Fruit fly (Drosophila melanogaster) whole organism, embryonic: ENCODE measurements around the gene CG13384.
A peak's percentile ranks its signal among the peaks of the same experiment; 100 is the strongest.

Source experiments
- BtbVII ChIP-seq: fragments of 200-800 bp; sonication (Bioruptor generic); optimal IDR thresholded peaks from 3 replicates; lab custom pipeline; 2017; ENCODE audit warnings: missing biosample characterization, mild to moderate bottlenecking, missing genetic modification characterization
- CG10366 ChIP-seq: fragments of 200-800 bp; sonication (Bioruptor generic); IDR thresholded peaks from 2 replicates; pipeline ENCODE4 v1.3.6; 2022; ENCODE audit warnings: missing biosample characterization, missing genetic modification characterization
- CG10431 ChIP-seq: fragments of 200-800 bp; sonication (Bioruptor generic); optimal IDR thresholded peaks from 3 replicates; lab custom pipeline; 2018; ENCODE audit warnings: missing biosample characterization, mild to moderate bottlenecking, missing genetic modification characterization
- CG10959 ChIP-seq: fragments of 200-800 bp; sonication (Bioruptor generic); IDR thresholded peaks from 2 replicates; pipeline ENCODE4 v1.3.6; 2022; ENCODE audit warnings: missing biosample characterization, missing genetic modification characterization
- CG11723 ChIP-seq: fragments of 200-800 bp; sonication (Bioruptor generic); optimal IDR thresholded peaks from 2 replicates; lab custom pipeline; 2017; ENCODE audit warnings: missing biosample characterization, mild to moderate bottlenecking, missing genetic modification characterization
- CG12155 ChIP-seq: fragments of 200-800 bp; sonication (Bioruptor generic); optimal IDR thresholded peaks from 3 replicates; lab custom pipeline; 2016; ENCODE audit warnings: missing biosample characterization, missing genetic modification characterization
- CG14441 ChIP-seq: fragments of 200-800 bp; sonication (Bioruptor generic); IDR thresholded peaks from 2 replicates; pipeline ENCODE4 v1.3.6; 2022; ENCODE audit warnings: missing biosample characterization, missing genetic modification characterization
- CG15601 ChIP-seq: fragments of 200-800 bp; sonication (Bioruptor generic); optimal IDR thresholded peaks from 3 replicates; lab custom pipeline; 2019; ENCODE audit warnings: missing biosample characterization, mild to moderate bottlenecking, missing genetic modification characterization, moderate library complexity
- CG17186 ChIP-seq: fragments of 200-800 bp; sonication (Bioruptor generic); optimal IDR thresholded peaks from 3 replicates; lab custom pipeline; 2017; ENCODE audit warnings: missing biosample characterization, missing genetic modification reagents, missing genetic modification characterization
- CG18262 ChIP-seq: fragments of 200-800 bp; optimal IDR thresholded peaks from 3 replicates; lab custom pipeline; 2019; ENCODE audit warnings: missing biosample characterization, mild to moderate bottlenecking, missing genetic modification characterization, moderate library complexity
- CG18599 ChIP-seq: fragments of 200-800 bp; sonication (Bioruptor generic); optimal IDR thresholded peaks from 3 replicates; lab custom pipeline; 2017; ENCODE audit warnings: missing biosample characterization, missing genetic modification characterization, mild to moderate bottlenecking, moderate library complexity, missing genetic modification reagents
- CG30431 ChIP-seq: fragments of 200-800 bp; sonication (Bioruptor generic); optimal IDR thresholded peaks from 2 replicates; lab custom pipeline; 2017; ENCODE audit warnings: missing biosample characterization, missing genetic modification characterization
- CG33213 ChIP-seq: fragments of 200-800 bp; sonication (Bioruptor generic); optimal IDR thresholded peaks from 3 replicates; lab custom pipeline; 2016; ENCODE audit warnings: missing biosample characterization, missing genetic modification characterization
- CG4328 ChIP-seq: fragments of 200-800 bp; sonication (Bioruptor generic); optimal IDR thresholded peaks from 3 replicates; lab custom pipeline; 2017; ENCODE audit warnings: missing biosample characterization, missing genetic modification reagents, missing genetic modification characterization
- CG4424 ChIP-seq: fragments of 200-800 bp; sonication (Bioruptor generic); optimal IDR thresholded peaks from 3 replicates; lab custom pipeline; 2016; ENCODE audit warnings: missing biosample characterization, missing genetic modification characterization
- CG6683 ChIP-seq: fragments of 200-800 bp; sonication (Bioruptor generic); optimal IDR thresholded peaks from 2 replicates; lab custom pipeline; 2017; ENCODE audit warnings: missing biosample characterization, mild to moderate bottlenecking, missing genetic modification characterization, missing genetic modification reagents
- CG7271 ChIP-seq: fragments of 200-800 bp; sonication (Bioruptor generic); optimal IDR thresholded peaks from 2 replicates; lab custom pipeline; 2018; ENCODE audit warnings: missing biosample characterization, mild to moderate bottlenecking, missing genetic modification characterization, moderate library complexity
- CG7372 ChIP-seq: fragments of 200-800 bp; sonication (Bioruptor generic); IDR thresholded peaks from 2 replicates; pipeline ENCODE4 v1.3.6; 2022; ENCODE audit warnings: missing biosample characterization, missing genetic modification characterization
- CG8359 ChIP-seq: fragments of 200-800 bp; sonication (Bioruptor generic); optimal IDR thresholded peaks from 2 replicates; lab custom pipeline; 2017; ENCODE audit warnings: missing biosample characterization, mild to moderate bottlenecking, missing genetic modification characterization, borderline replicate concordance
- CG8765 ChIP-seq: fragments of 200-800 bp; sonication (Bioruptor generic); IDR thresholded peaks from 2 replicates; pipeline ENCODE4 v1.3.6; 2022; ENCODE audit warnings: missing biosample characterization, missing genetic modification characterization
- Doc2 ChIP-seq: fragments of 200-800 bp; sonication (Bioruptor generic); IDR thresholded peaks from 2 replicates; pipeline ENCODE4 v1.3.6; 2022; ENCODE audit warnings: missing biosample characterization, missing genetic modification characterization
- ERR ChIP-seq: fragments of 200-800 bp; sonication (Bioruptor generic); optimal IDR thresholded peaks from 2 replicates; lab custom pipeline; 2016; ENCODE audit warnings: missing biosample characterization, missing genetic modification characterization
- Gsc ChIP-seq: fragments of 200-800 bp; sonication (Bioruptor generic); IDR thresholded peaks from 2 replicates; pipeline ENCODE4 v1.3.6; 2022; ENCODE audit warnings: missing biosample characterization, missing genetic modification characterization
- Kr ChIP-seq: fragments of 200-800 bp; sonication (Bioruptor generic); optimal IDR thresholded peaks from 2 replicates; lab custom pipeline; 2017; ENCODE audit warnings: missing biosample characterization, mild to moderate bottlenecking, missing genetic modification characterization
- Myb ChIP-seq: fragments of 200-800 bp; sonication (Bioruptor generic); optimal IDR thresholded peaks from 2 replicates; lab custom pipeline; 2016; ENCODE audit warnings: missing biosample characterization, missing genetic modification characterization
- Oli ChIP-seq: fragments of 200-800 bp; sonication (Bioruptor generic); optimal IDR thresholded peaks from 2 replicates; lab custom pipeline; 2018; ENCODE audit warnings: missing biosample characterization, mild to moderate bottlenecking, missing genetic modification characterization, moderate library complexity
- Side ChIP-seq: fragments of 200-800 bp; sonication (Bioruptor generic); optimal IDR thresholded peaks from 2 replicates; lab custom pipeline; 2016; ENCODE audit warnings: missing biosample characterization, missing genetic modification characterization
- Sin3A ChIP-seq: fragments of >200 bp; optimal IDR thresholded peaks from 2 replicates; lab custom pipeline; 2018
- Sry-δ ChIP-seq: fragments of 200-800 bp; sonication (Bioruptor generic); optimal IDR thresholded peaks from 2 replicates; lab custom pipeline; 2016; ENCODE audit warnings: missing biosample characterization, missing genetic modification characterization
- az2 ChIP-seq: fragments of 200-800 bp; sonication (Bioruptor generic); optimal IDR thresholded peaks from 3 replicates; lab custom pipeline; 2016; ENCODE audit warnings: missing biosample characterization, missing genetic modification characterization
- bab2 ChIP-seq: fragments of 200-800 bp; sonication (Bioruptor generic); optimal IDR thresholded peaks from 2 replicates; lab custom pipeline; 2016; ENCODE audit warnings: missing biosample characterization, missing genetic modification characterization
- chm ChIP-seq: fragments of 200-800 bp; sonication (Bioruptor generic); IDR thresholded peaks from 2 replicates; pipeline ENCODE4 v1.3.6; 2022; ENCODE audit warnings: missing biosample characterization, missing genetic modification characterization
- crc ChIP-seq: fragments of 200-800 bp; sonication (Bioruptor generic); optimal IDR thresholded peaks from 2 replicates; lab custom pipeline; 2016; ENCODE audit warnings: missing biosample characterization, missing genetic modification characterization
- da ChIP-seq: fragments of 200-800 bp; sonication (Bioruptor generic); optimal IDR thresholded peaks from 2 replicates; lab custom pipeline; 2016; ENCODE audit warnings: missing biosample characterization, missing genetic modification characterization
- dmrt11E ChIP-seq: fragments of 200-800 bp; sonication (Bioruptor generic); optimal IDR thresholded peaks from 3 replicates; lab custom pipeline; 2018; ENCODE audit warnings: missing biosample characterization, mild to moderate bottlenecking, missing genetic modification characterization, moderate library complexity
- eyg ChIP-seq: fragments of 200-800 bp; sonication (Bioruptor generic); optimal IDR thresholded peaks from 3 replicates; lab custom pipeline; 2016; ENCODE audit warnings: missing biosample characterization, missing genetic modification characterization
- grn ChIP-seq: fragments of 200-800 bp; sonication (Bioruptor generic); optimal IDR thresholded peaks from 3 replicates; lab custom pipeline; 2017; ENCODE audit warnings: missing biosample characterization, missing genetic modification characterization
- jigr1 ChIP-seq: fragments of 200-800 bp; sonication (Bioruptor generic); IDR thresholded peaks from 3 replicates; pipeline ENCODE4 v1.3.6; 2022; ENCODE audit warnings: missing biosample characterization, missing genetic modification characterization
- jing ChIP-seq: fragments of 200-800 bp; sonication (Bioruptor generic); optimal IDR thresholded peaks from 2 replicates; lab custom pipeline; 2018; ENCODE audit warnings: missing biosample characterization, mild to moderate bottlenecking, missing genetic modification characterization
- lola ChIP-seq, 3 experiments: fragments of >200 bp in 2 of 3; fragments of 200-800 bp in 1 of 3; sonication (Bioruptor generic) in 1 of 3; optimal IDR thresholded peaks; 2 replicates each; lab custom pipeline; 2017 to 2019; ENCODE audit warnings: missing biosample characterization in 3 of 3, missing genetic modification characterization in 3 of 3, mild to moderate bottlenecking in 1 of 3, moderate library complexity in 1 of 3
- onecut ChIP-seq: fragments of 200-800 bp; sonication (Bioruptor generic); IDR thresholded peaks from 2 replicates; pipeline ENCODE4 v1.3.6; 2022; ENCODE audit warnings: missing biosample characterization, missing genetic modification characterization
- phol ChIP-seq: fragments of 200-800 bp; sonication (Bioruptor generic); optimal IDR thresholded peaks from 3 replicates; lab custom pipeline; 2018; ENCODE audit warnings: missing biosample characterization, mild to moderate bottlenecking, missing genetic modification characterization, moderate library complexity
- prd ChIP-seq, 3 experiments: fragments of >200 bp in 2 of 3; fragments of 200-800 bp in 1 of 3; sonication (Bioruptor generic) in 1 of 3; optimal IDR thresholded peaks in 2 of 3; IDR thresholded peaks in 1 of 3; 2 replicates in 2 of 3; 3 replicates in 1 of 3; pipeline versions ENCODE4 v1.3.6 to Lab custom; 2017 to 2022; ENCODE audit warnings: missing biosample characterization in 1 of 3, missing genetic modification characterization in 1 of 3
- unpg ChIP-seq: fragments of 200-800 bp; sonication (Bioruptor generic); optimal IDR thresholded peaks from 3 replicates; lab custom pipeline; 2018; ENCODE audit warnings: missing biosample characterization, mild to moderate bottlenecking, missing genetic modification characterization, moderate library complexity
- wek ChIP-seq: fragments of 200-800 bp; sonication (Bioruptor generic); optimal IDR thresholded peaks from 3 replicates; lab custom pipeline; 2018; ENCODE audit warnings: missing biosample characterization, mild to moderate bottlenecking, missing genetic modification characterization, moderate library complexity
- wor ChIP-seq: fragments of 200-800 bp; sonication (Bioruptor generic); IDR thresholded peaks from 2 replicates; pipeline ENCODE4 v1.3.6; 2022; ENCODE audit warnings: missing biosample characterization, missing genetic modification characterization
- z ChIP-seq: fragments of 200-800 bp; sonication (Bioruptor generic); IDR thresholded peaks from 3 replicates; pipeline ENCODE4 v1.3.6; 2022; ENCODE audit warnings: missing biosample characterization, missing genetic modification characterization
- zen2 ChIP-seq: fragments of 200-800 bp; sonication (Bioruptor generic); IDR thresholded peaks from 3 replicates; pipeline ENCODE4 v1.3.6; 2022; ENCODE audit warnings: missing biosample characterization, missing genetic modification characterization; ENCODE audit not compliant: partially characterized antibody
- zf30C ChIP-seq: fragments of 200-800 bp; sonication (Bioruptor generic); optimal IDR thresholded peaks from 3 replicates; lab custom pipeline; 2018; ENCODE audit warnings: missing biosample characterization, mild to moderate bottlenecking, missing genetic modification characterization

CG13384 gene

dm6 chr2L:8362273-8362954 is 21.8 kb upstream of the CG13384 start, which contains the start of gene CG7627 (continued):
- TF ChIP-seq CG4328 (GFP tag; lab: Kevin White, UChicago) = peak; percentile 57
- peak; percentile 80 for TF ChIP-seq CG14441 (GFP tag; lab: Robert Waterston, UW)
- peak; percentile 75 for TF ChIP-seq CG7372
- TF ChIP-seq jigr1 (GFP tag; lab: Robert Waterston, UW) = peak; percentile 40; the same call in 1 of the 3 replicates
- no peak for TF ChIP-seq CG7271 (tag; lab: Kevin White, UChicago)
- peak; percentile 21; the same call in 1 of the 2 replicates for TF ChIP-seq Doc2 (GFP tag; lab: Robert Waterston, UW)
- TF ChIP-seq lola (GFP tag; optimal IDR thresholded peaks at IDR 0.05; lab: Kevin White, UChicago) = peak in 1 of 3 experiments; percentile 43
- no peak for TF ChIP-seq Kr (GFP tag; lab: Kevin White, UChicago)
- peak; percentile 53 for TF ChIP-seq CG12155 (GFP tag; lab: Kevin White, UChicago)
- peak; percentile 82 for TF ChIP-seq CG4424 (GFP tag; lab: Kevin White, UChicago)
- TF ChIP-seq Side (GFP tag; lab: Kevin White, UChicago) = peak; percentile 70
- TF ChIP-seq CG15601 (tag; lab: Kevin White, UChicago) = peak; percentile 41
- TF ChIP-seq prd (optimal IDR thresholded peaks at IDR 0.05; lab: Kevin White, UChicago) = no peak
- TF ChIP-seq prd (GFP tag; IDR thresholded peaks at IDR 0.05; lab: Robert Waterston, UW) = peak; percentile 81
- TF ChIP-seq CG10959 (GFP tag; lab: Robert Waterston, UW) = peak; percentile 45; the same call in 1 of the 2 replicates
- TF ChIP-seq BtbVII = peak; percentile 82
- TF ChIP-seq CG8359 = peak; percentile 39
- TF ChIP-seq Sin3A (lab: Kevin White, UChicago) = no peak
- TF ChIP-seq eyg (GFP tag; lab: Kevin White, UChicago) = peak; percentile 50
- peak; percentile 19 for TF ChIP-seq da (GFP tag; lab: Kevin White, UChicago)
- TF ChIP-seq crc (GFP tag; lab: Kevin White, UChicago) = peak; percentile 68
- TF ChIP-seq CG18262 (tag; lab: Kevin White, UChicago) = peak; percentile 74
- TF ChIP-seq wek = peak; percentile 30
- peak; percentile 73 for TF ChIP-seq CG10366
- TF ChIP-seq Gsc = no peak
- no peak for TF ChIP-seq zf30C
- TF ChIP-seq bab2 = peak; percentile 74
- TF ChIP-seq CG6683 (GFP tag; lab: Kevin White, UChicago) = peak; percentile 63
- no peak for TF ChIP-seq zen2 (GFP tag; lab: Robert Waterston, UW)
- no peak for TF ChIP-seq CG10431 (GFP tag; lab: Kevin White, UChicago)
- TF ChIP-seq Sry-δ = peak; percentile 48
- TF ChIP-seq jing (GFP tag; lab: Kevin White, UChicago) = peak; percentile 13
- no peak for TF ChIP-seq z (GFP tag; lab: Robert Waterston, UW)
- TF ChIP-seq unpg (GFP tag; lab: Kevin White, UChicago) = peak; percentile 70
- TF ChIP-seq CG8765 (GFP tag; lab: Robert Waterston, UW) = no peak
- TF ChIP-seq CG18599 (GFP tag; lab: Kevin White, UChicago) = peak; percentile 94
- peak; percentile 65 for TF ChIP-seq Myb (GFP tag; lab: Kevin White, UChicago)
- TF ChIP-seq grn (GFP tag; lab: Kevin White, UChicago) = peak; percentile 3
- peak; percentile 72; the same call in 1 of the 2 replicates for TF ChIP-seq chm (GFP tag; lab: Robert Waterston, UW)
- no peak for TF ChIP-seq CG17186 (GFP tag; lab: Kevin White, UChicago)
- TF ChIP-seq CG11723 (GFP tag; lab: Kevin White, UChicago) = peak; percentile 50
- TF ChIP-seq onecut = peak; percentile 54
- peak; percentile 63 for TF ChIP-seq ERR (GFP tag; lab: Kevin White, UChicago)
- peak; percentile 54 for TF ChIP-seq Oli (tag; lab: Kevin White, UChicago)
- peak; percentile 62 for TF ChIP-seq dmrt11E (tag; lab: Kevin White, UChicago)
- peak; percentile 70 for TF ChIP-seq phol (tag; lab: Kevin White, UChicago)
- TF ChIP-seq az2 = peak; percentile 70
- peak; percentile 34 for TF ChIP-seq CG33213
- TF ChIP-seq CG30431 (GFP tag; lab: Kevin White, UChicago) = peak; percentile 11
- peak; percentile 47 for TF ChIP-seq wor (GFP tag; lab: Robert Waterston, UW)
